Worm (Caenorhabditis elegans) whole organism, L4 larva: Measurements from ENCODE around the gene chil-15.

Source experiments
- aha-1 ChIP-seq: fragments of 150-350 bp; peaks from one replicate; lab custom pipeline; 2014; ENCODE audit warnings: missing biosample characterization, missing genetic modification characterization
- dpl-1 ChIP-seq: fragments of 150-350 bp; optimal IDR thresholded peaks from 2 replicates; lab custom pipeline; 2014; ENCODE audit warnings: missing biosample characterization, missing genetic modification reagents, missing genetic modification characterization
- hlh-30 ChIP-seq: sonication (generic microtip); optimal IDR thresholded peaks from 2 replicates; lab custom pipeline; 2017; ENCODE audit warnings: antibody characterized with exemption, mild to moderate bottlenecking, missing genetic modification characterization, missing compliant biosample characterization; ENCODE audit not compliant: insufficient read depth
- snpc-4 ChIP-seq: fragments of 150-350 bp; optimal IDR thresholded peaks from 2 replicates; lab custom pipeline; 2014; ENCODE audit warnings: missing biosample characterization, missing genetic modification characterization
- tra-1 ChIP-seq: fragments of 200-800 bp; sonication (Bioruptor generic); IDR thresholded peaks from 2 replicates; pipeline ENCODE4 v1.3.6; 2022; ENCODE audit warnings: missing genetic modification reagents, missing genetic modification characterization, missing compliant biosample characterization

- TF ChIP-seq tra-1 (GFP tag; lab: Robert Waterston, UW), result no peak
- TF ChIP-seq snpc-4 (tag; lab: Kevin White, UChicago), result no peak
- TF ChIP-seq hlh-30 (tag; lab: Kevin White, UChicago), result no peak
- no peak for TF ChIP-seq dpl-1 (GFP tag; lab: Kevin White, UChicago)
- TF ChIP-seq aha-1 (tag; lab: Kevin White, UChicago), result no peak
Measured at ce11 chrII:9466095-9466494, 22.7 kb upstream of the chil-15 start, which contains the start of gene chil-22.
